Worm (Caenorhabditis elegans) whole organism, mixed stage, embryonic: ENCODE data around the gene Y69E1A.5.

Experiments
- blmp-1 ChIP-seq: fragments of 150-350 bp; optimal IDR thresholded peaks from 2 replicates; lab custom pipeline; 2014; ENCODE audit warnings: missing biosample characterization, missing genetic modification characterization
- elt-3 ChIP-seq: fragments of 150-350 bp; optimal IDR thresholded peaks from 2 replicates; lab custom pipeline; 2014; ENCODE audit warnings: missing biosample characterization, missing genetic modification characterization
- lin-13 ChIP-seq: fragments of 150-350 bp; optimal IDR thresholded peaks from 2 replicates; lab custom pipeline; 2014; ENCODE audit warnings: missing biosample characterization, missing genetic modification characterization
- lin-32 ChIP-seq: fragments of 200-800 bp; sonication (Bioruptor generic); optimal IDR thresholded peaks from 2 replicates; lab custom pipeline; 2018; ENCODE audit warnings: mild to moderate bottlenecking, missing genetic modification characterization, missing compliant biosample characterization
- mls-2 ChIP-seq: sonication (generic microtip); optimal IDR thresholded peaks from 2 replicates; lab custom pipeline; 2016; ENCODE audit warnings: mild to moderate bottlenecking, missing genetic modification characterization, moderate library complexity, missing compliant biosample characterization
- nhr-237 ChIP-seq: fragments of 150-350 bp; optimal IDR thresholded peaks from 2 replicates; lab custom pipeline; 2014; ENCODE audit warnings: missing biosample characterization, missing genetic modification characterization
- nhr-28 ChIP-seq: fragments of 150-350 bp; optimal IDR thresholded peaks from 2 replicates; lab custom pipeline; 2014; ENCODE audit warnings: missing biosample characterization, missing genetic modification characterization
- sem-2 ChIP-seq: fragments of 200-800 bp; sonication (Bioruptor generic); optimal IDR thresholded peaks from 2 replicates; lab custom pipeline; 2018; ENCODE audit warnings: mild to moderate bottlenecking, missing genetic modification characterization, missing compliant biosample characterization

ce11 chrIV:10958230-10958588 lies 754 bp upstream of the Y69E1A.5 start, which contains the start of gene sri-19:
- TF ChIP-seq elt-3 (tag; lab: Kevin White, UChicago) (no peak), nhr-28 (tag; lab: Kevin White, UChicago) (no peak), mls-2 (no peak), blmp-1 (tag; lab: Kevin White, UChicago) (no peak), nhr-237 (tag; lab: Kevin White, UChicago) (no peak), lin-13 (no peak), sem-2 (GFP tag; lab: Kevin White, UChicago) (no peak), lin-32 (no peak)
